3 fruit fly cellular contexts compared by ENCODE assay signal in genomic region chr3R:12646926-12647325, dm6.
TF ChIP-seq lines count a peak whose summit lies in the region.

No protein-coding gene starts in this region.

- no peak for TF ChIP-seq CTCF in whole organism, embryonic (GFP tag; optimal IDR thresholded peaks at IDR 0.05; lab: Kevin White, UChicago)

TF ChIP-seq in whole organism, adult, 20 proteins besides CTCF, POLR2A, EP300 and RAD21:
- TF ChIP-seq kay (GFP tag; lab: Kevin White, UChicago; ENCODE audit: borderline replicate concordance) (peak; percentile 54), cnc (optimal IDR thresholded peaks at IDR 0.05; lab: Kevin White, UChicago) (no peak), CG11617 (GFP tag; optimal IDR thresholded peaks at IDR 0.05; lab: Kevin White, UChicago) (no peak)

TF ChIP-seq in whole organism, embryonic, 481 proteins besides CTCF, POLR2A, EP300 and RAD21:
- TF ChIP-seq wek (GFP tag; optimal IDR thresholded peaks at IDR 0.05; lab: Kevin White, UChicago): no peak
- TF ChIP-seq trh (GFP tag; optimal IDR thresholded peaks at IDR 0.05; lab: Kevin White, UChicago): no peak
- no peak for TF ChIP-seq gsb-n (tag; optimal IDR thresholded peaks at IDR 0.05; lab: Kevin White, UChicago)
- TF ChIP-seq grn (GFP tag; optimal IDR thresholded peaks at IDR 0.05; lab: Kevin White, UChicago): peak; percentile 66

TF ChIP-seq in whole organism, prepupa, 60 proteins besides CTCF, POLR2A, EP300 and RAD21:
- TF ChIP-seq CG34406 (GFP tag; optimal IDR thresholded peaks at IDR 0.05; lab: Kevin White, UChicago) (no peak), Hr38 (GFP tag; optimal IDR thresholded peaks at IDR 0.05; lab: Kevin White, UChicago) (no peak), CG4318 (GFP tag; optimal IDR thresholded peaks at IDR 0.05; lab: Kevin White, UChicago) (no peak), Eip78C (GFP tag; lab: Kevin White, UChicago) (peak; percentile 78), OdsH (GFP tag; optimal IDR thresholded peaks at IDR 0.05; lab: Kevin White, UChicago) (no peak), eg (GFP tag; IDR thresholded peaks at IDR 0.05; lab: Robert Waterston, UW) (no peak), CG6808 (GFP tag; optimal IDR thresholded peaks at IDR 0.05; lab: Kevin White, UChicago) (no peak), CG6276 (GFP tag; optimal IDR thresholded peaks at IDR 0.05; lab: Kevin White, UChicago) (no peak)
